Worm (Caenorhabditis elegans) whole organism, L3 larva: ENCODE data around the gene mrpl-30.

Experiments
- aly-2 ChIP-seq: fragments of 150-350 bp; optimal IDR thresholded peaks from 2 replicates; lab custom pipeline; 2014; ENCODE audit warnings: missing biosample characterization, missing genetic modification characterization
- ceh-82 ChIP-seq: fragments of 150-350 bp; optimal IDR thresholded peaks from 2 replicates; lab custom pipeline; 2014; ENCODE audit warnings: missing biosample characterization, missing genetic modification characterization
- elt-2 ChIP-seq: sonication (generic microtip); optimal IDR thresholded peaks from 2 replicates; lab custom pipeline; 2016; ENCODE audit warnings: missing genetic modification reagents, mild to moderate bottlenecking, missing genetic modification characterization, missing compliant biosample characterization
- fkh-10 ChIP-seq: sonication (generic microtip); optimal IDR thresholded peaks from 2 replicates; lab custom pipeline; 2017; ENCODE audit warnings: missing biosample characterization, missing genetic modification reagents, missing genetic modification characterization
- mdl-1 ChIP-seq: fragments of 150-350 bp; optimal IDR thresholded peaks from 2 replicates; lab custom pipeline; 2014; ENCODE audit warnings: missing biosample characterization, missing genetic modification characterization
- nfya-1 ChIP-seq: sonication (generic microtip); optimal IDR thresholded peaks from 2 replicates; lab custom pipeline; 2017; ENCODE audit warnings: missing genetic modification characterization, mild to moderate bottlenecking, missing compliant biosample characterization, antibody characterized with exemption, moderate library complexity; ENCODE audit not compliant: insufficient read depth
- nhr-12 ChIP-seq: fragments of 150-350 bp; optimal IDR thresholded peaks from 2 replicates; lab custom pipeline; 2014; ENCODE audit warnings: missing biosample characterization, missing genetic modification characterization
- nhr-77 ChIP-seq: fragments of 150-350 bp; optimal IDR thresholded peaks from 2 replicates; lab custom pipeline; 2014; ENCODE audit warnings: missing biosample characterization, missing genetic modification characterization
- skn-1 ChIP-seq: fragments of 150-350 bp; optimal IDR thresholded peaks from 2 replicates; lab custom pipeline; 2014; ENCODE audit warnings: missing biosample characterization, missing genetic modification characterization
- ztf-11 ChIP-seq: fragments of 150-350 bp; optimal IDR thresholded peaks from 2 replicates; lab custom pipeline; 2014; ENCODE audit warnings: missing biosample characterization, missing genetic modification characterization

DNA sequence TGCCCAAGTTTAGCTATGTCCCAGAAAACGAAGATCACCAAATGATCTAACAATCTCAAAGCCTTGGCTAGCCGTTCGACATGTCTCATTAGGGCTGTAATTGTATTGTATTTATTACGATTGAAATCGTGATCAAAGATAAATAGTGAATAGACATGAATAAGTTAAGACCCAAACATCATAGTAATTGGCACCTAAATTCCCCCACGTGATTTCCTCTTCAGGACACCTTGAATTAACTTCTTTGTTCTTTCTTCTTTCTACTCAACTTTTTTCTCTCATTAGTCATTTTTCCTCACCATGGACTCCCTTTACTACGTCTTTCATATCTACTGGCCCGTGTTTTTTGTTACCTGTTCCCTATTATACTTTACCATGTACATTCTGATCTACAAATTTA lies 48.1 kb downstream of the mrpl-30 start, which contains the start of gene srd-69:
- TF ChIP-seq fkh-10 (GFP tag; lab: Kevin White, UChicago): no peak
- no peak for TF ChIP-seq nfya-1 (tag; lab: Kevin White, UChicago)
- no peak for TF ChIP-seq aly-2 (tag; lab: Kevin White, UChicago)
- TF ChIP-seq nhr-77 (tag; lab: Kevin White, UChicago): no peak
- TF ChIP-seq nhr-12: no peak
- no peak for TF ChIP-seq ztf-11 (tag; lab: Kevin White, UChicago)
- no peak for TF ChIP-seq skn-1 (tag; lab: Kevin White, UChicago)
- no peak for TF ChIP-seq ceh-82 (tag; lab: Kevin White, UChicago)
- no peak for TF ChIP-seq elt-2 (tag; lab: Kevin White, UChicago)
- TF ChIP-seq mdl-1 (tag; lab: Kevin White, UChicago): no peak
